Fruit fly (Drosophila melanogaster) whole organism, embryonic: ENCODE measurements around the gene Ac76E.

Source experiments
- Atf-2 ChIP-seq: fragments of 200-800 bp; sonication (Bioruptor generic); optimal IDR thresholded peaks from 2 replicates; lab custom pipeline; 2016; ENCODE audit warnings: missing biosample characterization, missing genetic modification characterization
- Bgb ChIP-seq: fragments of 200-800 bp; sonication (Bioruptor generic); IDR thresholded peaks from 2 replicates; pipeline ENCODE4 v1.3.6; 2022; ENCODE audit warnings: missing biosample characterization, missing genetic modification characterization; ENCODE audit not compliant: partially characterized antibody
- CG10147 ChIP-seq: fragments of 200-800 bp; sonication (Bioruptor generic); optimal IDR thresholded peaks from 2 replicates; lab custom pipeline; 2019; ENCODE audit warnings: missing biosample characterization, mild to moderate bottlenecking, missing genetic modification characterization, moderate library complexity
- CG10209 ChIP-seq: fragments of 200-800 bp; sonication (Bioruptor generic); optimal IDR thresholded peaks from 3 replicates; lab custom pipeline; 2017; ENCODE audit warnings: missing biosample characterization, mild to moderate bottlenecking, missing genetic modification characterization, missing genetic modification reagents
- CG10462 ChIP-seq: fragments of 200-800 bp; sonication (Bioruptor generic); optimal IDR thresholded peaks from 2 replicates; lab custom pipeline; 2016; ENCODE audit warnings: missing biosample characterization, missing genetic modification characterization
- CG10959 ChIP-seq: fragments of 200-800 bp; sonication (Bioruptor generic); IDR thresholded peaks from 2 replicates; pipeline ENCODE4 v1.3.6; 2022; ENCODE audit warnings: missing biosample characterization, missing genetic modification characterization
- CG11398 ChIP-seq: fragments of 200-800 bp; sonication (Bioruptor generic); optimal IDR thresholded peaks from 2 replicates; lab custom pipeline; 2016; ENCODE audit warnings: missing biosample characterization, missing genetic modification characterization
- CG13424 ChIP-seq: fragments of 200-800 bp; sonication (Bioruptor generic); optimal IDR thresholded peaks from 2 replicates; lab custom pipeline; 2019; ENCODE audit warnings: missing biosample characterization, mild to moderate bottlenecking, missing genetic modification characterization, moderate library complexity
- CG13775 ChIP-seq: fragments of 200-800 bp; sonication (Bioruptor generic); optimal IDR thresholded peaks from 3 replicates; lab custom pipeline; 2017; ENCODE audit warnings: missing biosample characterization, mild to moderate bottlenecking, missing genetic modification characterization
- CG15479 ChIP-seq: fragments of 200-800 bp; sonication (Bioruptor generic); optimal IDR thresholded peaks from 3 replicates; lab custom pipeline; 2019; ENCODE audit warnings: missing biosample characterization, mild to moderate bottlenecking, missing genetic modification characterization, moderate library complexity
- CG1647 ChIP-seq: fragments of 200-800 bp; sonication (Bioruptor generic); optimal IDR thresholded peaks from 3 replicates; lab custom pipeline; 2016; ENCODE audit warnings: missing biosample characterization, missing genetic modification characterization
- CG16863 ChIP-seq: fragments of 200-800 bp; sonication (Bioruptor generic); optimal IDR thresholded peaks from 3 replicates; lab custom pipeline; 2016; ENCODE audit warnings: missing biosample characterization, missing genetic modification characterization
- CG2202 ChIP-seq: fragments of 200-800 bp; sonication (Bioruptor generic); optimal IDR thresholded peaks from 2 replicates; lab custom pipeline; 2018; ENCODE audit warnings: missing biosample characterization, mild to moderate bottlenecking, missing genetic modification characterization
- CG2712 ChIP-seq: fragments of 200-800 bp; optimal IDR thresholded peaks from 3 replicates; lab custom pipeline; 2019; ENCODE audit warnings: missing biosample characterization, mild to moderate bottlenecking, missing genetic modification characterization, moderate library complexity
- CG30431 ChIP-seq: fragments of 200-800 bp; sonication (Bioruptor generic); optimal IDR thresholded peaks from 2 replicates; lab custom pipeline; 2017; ENCODE audit warnings: missing biosample characterization, missing genetic modification characterization
- CG31365 ChIP-seq: fragments of 200-800 bp; sonication (Bioruptor generic); optimal IDR thresholded peaks from 2 replicates; lab custom pipeline; 2018; ENCODE audit warnings: missing biosample characterization, mild to moderate bottlenecking, missing genetic modification characterization
- CG42726 ChIP-seq: fragments of 200-800 bp; sonication (Bioruptor generic); IDR thresholded peaks from 2 replicates; pipeline ENCODE4 v1.3.6; 2022; ENCODE audit warnings: missing biosample characterization, missing genetic modification characterization; ENCODE audit not compliant: partially characterized antibody
- CG4424 ChIP-seq: fragments of 200-800 bp; sonication (Bioruptor generic); optimal IDR thresholded peaks from 3 replicates; lab custom pipeline; 2016; ENCODE audit warnings: missing biosample characterization, missing genetic modification characterization
- CG5180 ChIP-seq: fragments of 200-800 bp; sonication (Bioruptor generic); optimal IDR thresholded peaks from 3 replicates; lab custom pipeline; 2017; ENCODE audit warnings: missing biosample characterization, missing genetic modification characterization, mild to moderate bottlenecking, moderate library complexity, missing genetic modification reagents
- CG7271 ChIP-seq: fragments of 200-800 bp; sonication (Bioruptor generic); optimal IDR thresholded peaks from 2 replicates; lab custom pipeline; 2018; ENCODE audit warnings: missing biosample characterization, mild to moderate bottlenecking, missing genetic modification characterization, moderate library complexity
- CG8290 ChIP-seq, 3 experiments: fragments of 200-800 bp; sonication (Bioruptor generic); optimal IDR thresholded peaks; 2 replicates each; lab custom pipeline; 2016 to 2019; ENCODE audit warnings: missing biosample characterization in 3 of 3, missing genetic modification characterization in 3 of 3, mild to moderate bottlenecking in 2 of 3, moderate library complexity in 1 of 3
- CG9727 ChIP-seq: fragments of 200-800 bp; sonication (Bioruptor generic); optimal IDR thresholded peaks from 3 replicates; lab custom pipeline; 2017; ENCODE audit warnings: missing biosample characterization, mild to moderate bottlenecking, missing genetic modification characterization
- D19B ChIP-seq: fragments of 200-800 bp; sonication (Bioruptor generic); optimal IDR thresholded peaks from 2 replicates; lab custom pipeline; 2017; ENCODE audit warnings: missing biosample characterization, mild to moderate bottlenecking, missing genetic modification characterization
- Deaf1 ChIP-seq: fragments of 200-800 bp; optimal IDR thresholded peaks from 3 replicates; lab custom pipeline; 2019; ENCODE audit warnings: missing biosample characterization, mild to moderate bottlenecking, missing genetic modification characterization, moderate library complexity
- Doc2 ChIP-seq: fragments of 200-800 bp; sonication (Bioruptor generic); IDR thresholded peaks from 2 replicates; pipeline ENCODE4 v1.3.6; 2022; ENCODE audit warnings: missing biosample characterization, missing genetic modification characterization
- Ets97D ChIP-seq: fragments of 200-800 bp; sonication (Bioruptor generic); optimal IDR thresholded peaks from 3 replicates; lab custom pipeline; 2016; ENCODE audit warnings: missing biosample characterization, missing genetic modification characterization
- HLH3B ChIP-seq: fragments of 200-800 bp; sonication (Bioruptor generic); IDR thresholded peaks from 2 replicates; pipeline ENCODE4 v1.3.6; 2022; ENCODE audit warnings: missing biosample characterization, missing genetic modification characterization
- Max ChIP-seq: fragments of 200-800 bp; sonication (Bioruptor generic); optimal IDR thresholded peaks from 2 replicates; lab custom pipeline; 2016; ENCODE audit warnings: missing biosample characterization, mild to moderate bottlenecking, missing genetic modification characterization
- Myb ChIP-seq: fragments of 200-800 bp; sonication (Bioruptor generic); optimal IDR thresholded peaks from 2 replicates; lab custom pipeline; 2016; ENCODE audit warnings: missing biosample characterization, missing genetic modification characterization
- Oaz ChIP-seq: fragments of 200-800 bp; sonication (Bioruptor generic); IDR thresholded peaks from 2 replicates; pipeline ENCODE4 v1.3.6; 2022; ENCODE audit warnings: missing biosample characterization, missing genetic modification characterization
- Pdp1 ChIP-seq, 2 experiments: fragments of 200-800 bp; sonication (Bioruptor generic); optimal IDR thresholded peaks; 3 replicates each; lab custom pipeline; 2016; ENCODE audit warnings: missing biosample characterization in 2 of 2, missing genetic modification characterization in 2 of 2, mild to moderate bottlenecking in 1 of 2, moderate library complexity in 1 of 2
- Sox100B ChIP-seq: fragments of 200-800 bp; sonication (Bioruptor generic); optimal IDR thresholded peaks from 3 replicates; lab custom pipeline; 2018; ENCODE audit warnings: missing biosample characterization, mild to moderate bottlenecking, missing genetic modification characterization
- Trl ChIP-seq, 3 experiments: fragments of >200 bp in 2 of 3; fragments of 200-800 bp in 1 of 3; sonication (Bioruptor generic) in 1 of 3; optimal IDR thresholded peaks; 2 replicates in 1 of 3; 3 replicates in 2 of 3; lab custom pipeline; 2016 to 2017; ENCODE audit warnings: missing biosample characterization in 1 of 3, missing genetic modification characterization in 1 of 3
- Vsx1 ChIP-seq: fragments of 200-800 bp; sonication (Bioruptor generic); optimal IDR thresholded peaks from 2 replicates; lab custom pipeline; 2017; ENCODE audit warnings: missing biosample characterization, mild to moderate bottlenecking, missing genetic modification characterization, missing genetic modification reagents
- al ChIP-seq: fragments of 200-800 bp; sonication (Bioruptor generic); IDR thresholded peaks from 2 replicates; pipeline ENCODE4 v1.3.6; 2022; ENCODE audit warnings: missing biosample characterization, missing genetic modification characterization
- bbx ChIP-seq: fragments of 200-800 bp; sonication (Bioruptor generic); IDR thresholded peaks from 2 replicates; pipeline ENCODE4 v1.3.6; 2022; ENCODE audit warnings: missing biosample characterization, missing genetic modification characterization; ENCODE audit not compliant: partially characterized antibody
- da ChIP-seq: fragments of 200-800 bp; sonication (Bioruptor generic); optimal IDR thresholded peaks from 2 replicates; lab custom pipeline; 2016; ENCODE audit warnings: missing biosample characterization, missing genetic modification characterization
- dysf ChIP-seq: fragments of 200-800 bp; sonication (Bioruptor generic); IDR thresholded peaks from 3 replicates; pipeline ENCODE4 v1.3.6; 2022; ENCODE audit warnings: missing biosample characterization, missing genetic modification characterization
- gsb-n ChIP-seq: fragments of 200-800 bp; sonication (Bioruptor generic); optimal IDR thresholded peaks from 3 replicates; lab custom pipeline; 2018; ENCODE audit warnings: missing biosample characterization, mild to moderate bottlenecking, missing genetic modification characterization
- kah ChIP-seq: fragments of 200-800 bp; sonication (Bioruptor generic); optimal IDR thresholded peaks from 2 replicates; lab custom pipeline; 2018; ENCODE audit warnings: missing biosample characterization, mild to moderate bottlenecking, missing genetic modification characterization
- mld ChIP-seq: fragments of 200-800 bp; sonication (Bioruptor generic); IDR thresholded peaks from 3 replicates; pipeline ENCODE4 v1.3.6; 2022; ENCODE audit warnings: missing biosample characterization, missing genetic modification characterization; ENCODE audit not compliant: partially characterized antibody
- sim ChIP-seq: fragments of 200-800 bp; sonication (Bioruptor generic); IDR thresholded peaks from 2 replicates; pipeline ENCODE4 v1.3.6; 2022; ENCODE audit warnings: missing biosample characterization, missing genetic modification characterization
- sima ChIP-seq: fragments of 200-800 bp; sonication (Bioruptor generic); optimal IDR thresholded peaks from 2 replicates; lab custom pipeline; 2016; ENCODE audit warnings: missing biosample characterization, missing genetic modification characterization
- tll ChIP-seq, 2 experiments: fragments of 200-800 bp in 1 of 2; fragments of >200 bp in 1 of 2; sonication (Bioruptor generic) in 1 of 2; optimal IDR thresholded peaks; 2 replicates each; lab custom pipeline; 2017 to 2019; ENCODE audit warnings: missing biosample characterization in 2 of 2, missing genetic modification characterization in 2 of 2, mild to moderate bottlenecking in 1 of 2, moderate library complexity in 1 of 2
- ttk ChIP-seq: fragments of 200-800 bp; sonication (Bioruptor generic); IDR thresholded peaks from 2 replicates; pipeline ENCODE4 v2.1.2; 2022; ENCODE audit warnings: missing biosample characterization, missing genetic modification characterization
- wek ChIP-seq: fragments of 200-800 bp; sonication (Bioruptor generic); optimal IDR thresholded peaks from 3 replicates; lab custom pipeline; 2018; ENCODE audit warnings: missing biosample characterization, mild to moderate bottlenecking, missing genetic modification characterization, moderate library complexity
- zfh2 ChIP-seq: fragments of 200-800 bp; sonication (Bioruptor generic); optimal IDR thresholded peaks from 2 replicates; lab custom pipeline; 2016; ENCODE audit warnings: missing biosample characterization, missing genetic modification characterization

Ac76E gene

DNA sequence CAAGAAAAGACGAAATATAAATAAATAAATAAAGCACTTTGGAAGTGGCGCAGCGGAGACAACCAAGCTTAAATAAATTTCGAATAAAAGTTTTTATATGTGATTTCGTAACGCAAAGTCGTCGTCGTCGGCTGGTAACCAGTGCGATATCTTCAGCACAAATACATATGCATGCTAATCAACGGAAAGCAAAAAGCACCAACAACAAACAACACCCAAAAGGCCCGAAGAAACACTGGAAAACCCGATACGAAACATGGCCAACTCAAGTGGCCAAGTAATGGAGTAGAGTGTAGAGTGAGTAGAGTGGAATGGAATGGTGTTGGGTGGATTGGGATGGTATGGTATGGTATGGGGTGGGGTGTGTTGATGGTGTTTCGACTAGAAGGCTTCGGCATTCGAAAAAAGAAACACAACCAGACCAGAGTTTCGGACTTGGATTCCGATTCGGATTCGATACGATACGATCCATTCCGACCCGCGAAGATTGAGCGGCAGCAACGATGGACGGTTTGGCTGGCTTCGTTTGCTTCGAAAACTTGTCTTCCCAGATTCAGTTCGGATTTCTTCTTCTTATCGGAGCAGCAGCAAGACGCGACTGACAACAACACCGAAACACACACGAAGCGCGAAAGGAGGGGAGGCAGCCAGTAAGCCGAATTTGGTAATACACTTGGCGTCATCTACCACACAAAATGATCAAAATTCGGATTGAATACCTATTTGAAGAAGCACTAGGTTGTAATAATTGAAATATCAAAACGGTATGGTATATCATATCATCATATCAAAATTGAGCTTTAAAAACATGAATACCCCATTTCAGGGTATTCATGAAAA lies 36.3 kb upstream of the Ac76E start (continued):
- peak; percentile 91 for TF ChIP-seq Deaf1
- TF ChIP-seq CG42726 (GFP tag; lab: Robert Waterston, UW), result no peak
- TF ChIP-seq CG2712 (tag; lab: Kevin White, UChicago), result peak; percentile 90
- TF ChIP-seq Myb (GFP tag; lab: Kevin White, UChicago), result peak; percentile 88
- peak; percentile 51 for TF ChIP-seq CG7271 (tag; lab: Kevin White, UChicago)
- TF ChIP-seq wek (GFP tag; lab: Kevin White, UChicago), result peak; percentile 91
- TF ChIP-seq CG30431 (GFP tag; lab: Kevin White, UChicago), result peak; percentile 84
- TF ChIP-seq CG10959 (GFP tag; lab: Robert Waterston, UW), result no peak
- peak; percentile 96 for TF ChIP-seq HLH3B (GFP tag; lab: Robert Waterston, UW)
- TF ChIP-seq Oaz (GFP tag; lab: Robert Waterston, UW), result peak; percentile 89
- peak; percentile 82 for TF ChIP-seq CG5180
- TF ChIP-seq bbx (GFP tag; lab: Robert Waterston, UW), result no peak
- TF ChIP-seq CG10462, result peak; percentile 84
- no peak for TF ChIP-seq Bgb (GFP tag; lab: Robert Waterston, UW)
- no peak for TF ChIP-seq sim (GFP tag; lab: Robert Waterston, UW)
- TF ChIP-seq CG31365 (tag; lab: Kevin White, UChicago), result peak; percentile 80
- no peak for TF ChIP-seq mld (GFP tag; lab: Robert Waterston, UW)
- no peak for TF ChIP-seq tll (GFP tag; optimal IDR thresholded peaks at IDR 0.05; lab: Kevin White, UChicago)
- TF ChIP-seq CG10147, result peak; percentile 92
- TF ChIP-seq CG10209 (GFP tag; lab: Kevin White, UChicago), result peak; percentile 94
- peak; percentile 87 for TF ChIP-seq Vsx1 (GFP tag; lab: Kevin White, UChicago)
- peak; percentile 75 for TF ChIP-seq kah (GFP tag; lab: Kevin White, UChicago)
- TF ChIP-seq da (GFP tag; lab: Kevin White, UChicago), result peak; percentile 87
- TF ChIP-seq CG13775 (GFP tag; lab: Kevin White, UChicago), result peak; percentile 87
- peak; percentile 92 for TF ChIP-seq Atf-2 (GFP tag; lab: Kevin White, UChicago)
- TF ChIP-seq D19B (GFP tag; lab: Kevin White, UChicago), result peak; percentile 90
- peak; percentile 87 for TF ChIP-seq CG1647 (GFP tag; lab: Kevin White, UChicago)
- peak; percentile 96; the same call in 1 of the 2 replicates for TF ChIP-seq ttk (GFP tag; lab: Robert Waterston, UW)
- peak; percentile 83 for TF ChIP-seq Sox100B (GFP tag; lab: Kevin White, UChicago)
- peak; percentile 96 for TF ChIP-seq CG16863 (GFP tag; lab: Kevin White, UChicago)
- TF ChIP-seq CG8290 (GFP tag; optimal IDR thresholded peaks at IDR 0.05; lab: Kevin White, UChicago), result peak; percentile 48
- peak; percentile 40 to 99 for TF ChIP-seq CG8290 (tag; optimal IDR thresholded peaks at IDR 0.05; lab: Kevin White, UChicago)
- TF ChIP-seq gsb-n (tag; lab: Kevin White, UChicago), result peak; percentile 84
- peak; percentile 95 for TF ChIP-seq CG13424 (tag; lab: Kevin White, UChicago)
- no peak for TF ChIP-seq Doc2 (GFP tag; lab: Robert Waterston, UW)
- TF ChIP-seq Trl (optimal IDR thresholded peaks at IDR 0.05; lab: Kevin White, UChicago), result no peak
- TF ChIP-seq Trl (GFP tag; optimal IDR thresholded peaks at IDR 0.05; lab: Kevin White, UChicago), result peak; percentile 97
- peak; percentile 95 for TF ChIP-seq CG11398 (GFP tag; lab: Kevin White, UChicago)
- TF ChIP-seq Max (GFP tag; lab: Kevin White, UChicago), result peak; percentile 91
- TF ChIP-seq zfh2, result peak; percentile 97
- TF ChIP-seq CG2202 (tag; lab: Kevin White, UChicago), result peak; percentile 78
- TF ChIP-seq CG4424 (GFP tag; lab: Kevin White, UChicago), result peak; percentile 92
- TF ChIP-seq CG15479 (GFP tag; lab: Kevin White, UChicago), result no peak
- TF ChIP-seq al, result peak; percentile 87
- TF ChIP-seq sima (GFP tag; lab: Kevin White, UChicago), result peak; percentile 92
- TF ChIP-seq Pdp1 (GFP tag; optimal IDR thresholded peaks at IDR 0.05; lab: Kevin White, UChicago), result peak; percentile 91 to 96
- peak; percentile 79 for TF ChIP-seq Ets97D (GFP tag; lab: Kevin White, UChicago)
- peak; percentile 91 for TF ChIP-seq CG9727 (GFP tag; lab: Kevin White, UChicago)
- TF ChIP-seq dysf, result peak; percentile 94
